Fruit fly (Drosophila melanogaster) whole organism, embryonic: ENCODE results near the gene mRpL10.
A peak's percentile ranks its signal among the peaks of the same experiment; 100 is the strongest.

Experiments used
- Atf-2 ChIP-seq: fragments of 200-800 bp; sonication (Bioruptor generic); optimal IDR thresholded peaks from 2 replicates; lab custom pipeline; 2016; ENCODE audit warnings: missing biosample characterization, missing genetic modification characterization
- CG10267 ChIP-seq: fragments of 200-800 bp; sonication (Bioruptor generic); optimal IDR thresholded peaks from 2 replicates; lab custom pipeline; 2018; ENCODE audit warnings: missing biosample characterization, mild to moderate bottlenecking, missing genetic modification characterization, moderate library complexity
- CG10565 ChIP-seq: fragments of 200-800 bp; sonication (Bioruptor generic); optimal IDR thresholded peaks from 3 replicates; lab custom pipeline; 2016; ENCODE audit warnings: missing biosample characterization, mild to moderate bottlenecking, missing genetic modification characterization
- CG10959 ChIP-seq: fragments of 200-800 bp; sonication (Bioruptor generic); IDR thresholded peaks from 2 replicates; pipeline ENCODE4 v1.3.6; 2022; ENCODE audit warnings: missing biosample characterization, missing genetic modification characterization
- CG12219 ChIP-seq: fragments of 200-800 bp; sonication (Bioruptor generic); optimal IDR thresholded peaks from 3 replicates; lab custom pipeline; 2018; ENCODE audit warnings: missing biosample characterization, mild to moderate bottlenecking, missing genetic modification characterization
- CG12299 ChIP-seq: fragments of 200-800 bp; sonication (Bioruptor generic); optimal IDR thresholded peaks from 2 replicates; lab custom pipeline; 2018; ENCODE audit warnings: missing biosample characterization, mild to moderate bottlenecking, missing genetic modification characterization
- CG13424 ChIP-seq: fragments of 200-800 bp; sonication (Bioruptor generic); optimal IDR thresholded peaks from 2 replicates; lab custom pipeline; 2019; ENCODE audit warnings: missing biosample characterization, mild to moderate bottlenecking, missing genetic modification characterization, moderate library complexity
- CG13894 ChIP-seq: fragments of 200-800 bp; sonication (Bioruptor generic); optimal IDR thresholded peaks from 3 replicates; lab custom pipeline; 2018; ENCODE audit warnings: missing biosample characterization, mild to moderate bottlenecking, missing genetic modification characterization, moderate library complexity
- CG18599 ChIP-seq: fragments of 200-800 bp; sonication (Bioruptor generic); optimal IDR thresholded peaks from 3 replicates; lab custom pipeline; 2017; ENCODE audit warnings: missing biosample characterization, missing genetic modification characterization, mild to moderate bottlenecking, moderate library complexity, missing genetic modification reagents
- CG31441 ChIP-seq: fragments of 200-800 bp; sonication (Bioruptor generic); IDR thresholded peaks from 2 replicates; pipeline ENCODE4 v1.3.6; 2022; ENCODE audit warnings: missing biosample characterization, missing genetic modification characterization
- CG34224 ChIP-seq: fragments of 200-800 bp; sonication (Bioruptor generic); IDR thresholded peaks from 3 replicates; pipeline ENCODE4 v1.3.6; 2022; ENCODE audit warnings: missing biosample characterization, missing genetic modification characterization; ENCODE audit not compliant: partially characterized antibody
- CG3847 ChIP-seq: fragments of 200-800 bp; sonication (Bioruptor generic); IDR thresholded peaks from 2 replicates; pipeline ENCODE4 v1.3.6; 2022; ENCODE audit warnings: missing biosample characterization, missing genetic modification characterization
- CG3995 ChIP-seq: fragments of 200-800 bp; sonication (Bioruptor generic); optimal IDR thresholded peaks from 3 replicates; lab custom pipeline; 2016; ENCODE audit warnings: missing biosample characterization, missing genetic modification characterization
- CG4328 ChIP-seq: fragments of 200-800 bp; sonication (Bioruptor generic); optimal IDR thresholded peaks from 3 replicates; lab custom pipeline; 2017; ENCODE audit warnings: missing biosample characterization, missing genetic modification reagents, missing genetic modification characterization
- CG43689 ChIP-seq: fragments of 200-800 bp; sonication (Bioruptor generic); IDR thresholded peaks from 2 replicates; pipeline ENCODE4 v1.3.6; 2022; ENCODE audit warnings: missing biosample characterization, missing genetic modification characterization
- CG6272 ChIP-seq: fragments of 200-800 bp; sonication (Bioruptor generic); IDR thresholded peaks from 2 replicates; pipeline ENCODE4 v1.3.6; 2022; ENCODE audit warnings: missing biosample characterization, missing genetic modification characterization
- CG9215 ChIP-seq: fragments of 200-800 bp; sonication (Bioruptor generic); IDR thresholded peaks from 2 replicates; pipeline ENCODE4 v1.3.6; 2022; ENCODE audit warnings: missing biosample characterization, missing genetic modification characterization
- CG9797 ChIP-seq: fragments of 200-800 bp; sonication (Bioruptor generic); optimal IDR thresholded peaks from 3 replicates; lab custom pipeline; 2018; ENCODE audit warnings: missing biosample characterization, mild to moderate bottlenecking, missing genetic modification characterization
- Ets65A ChIP-seq: fragments of 200-800 bp; sonication (Bioruptor generic); peaks from one replicate; lab custom pipeline; 2016; ENCODE audit warnings: missing biosample characterization, missing genetic modification characterization
- Fer3 ChIP-seq: fragments of 200-800 bp; sonication (Bioruptor generic); optimal IDR thresholded peaks from 2 replicates; lab custom pipeline; 2018; ENCODE audit warnings: missing biosample characterization, mild to moderate bottlenecking, missing genetic modification characterization, moderate library complexity
- GATAe ChIP-seq: fragments of 200-800 bp; sonication (Bioruptor generic); conservative IDR thresholded peaks from 2 replicates; pipeline ENCODE4 v1.3.6; 2022; ENCODE audit warnings: missing biosample characterization, missing genetic modification characterization
- Hand ChIP-seq: fragments of 200-800 bp; sonication (Bioruptor generic); optimal IDR thresholded peaks from 2 replicates; lab custom pipeline; 2017; ENCODE audit warnings: mild to moderate bottlenecking, missing biosample characterization, missing genetic modification reagents, missing genetic modification characterization
- Hmr ChIP-seq: fragments of 200-800 bp; sonication (Bioruptor generic); optimal IDR thresholded peaks from 3 replicates; lab custom pipeline; 2017; ENCODE audit warnings: mild to moderate bottlenecking, missing biosample characterization, missing genetic modification reagents, missing genetic modification characterization
- Hr3 ChIP-seq: fragments of 200-800 bp; sonication (Bioruptor generic); optimal IDR thresholded peaks from 3 replicates; lab custom pipeline; 2016; ENCODE audit warnings: missing biosample characterization, missing genetic modification characterization
- Lpt ChIP-seq: fragments of >200 bp; optimal IDR thresholded peaks from 2 replicates; lab custom pipeline; 2018; ENCODE audit warnings: missing biosample characterization, missing genetic modification characterization
- Pdp1 ChIP-seq, 2 experiments: fragments of 200-800 bp; sonication (Bioruptor generic); optimal IDR thresholded peaks; 3 replicates each; lab custom pipeline; 2016; ENCODE audit warnings: missing biosample characterization in 2 of 2, missing genetic modification characterization in 2 of 2, mild to moderate bottlenecking in 1 of 2, moderate library complexity in 1 of 2
- Six4 ChIP-seq: fragments of 200-800 bp; sonication (Bioruptor generic); optimal IDR thresholded peaks from 2 replicates; lab custom pipeline; 2016; ENCODE audit warnings: missing biosample characterization, missing genetic modification characterization
- Ssrp ChIP-seq: fragments of 200-800 bp; sonication (Bioruptor generic); optimal IDR thresholded peaks from 2 replicates; lab custom pipeline; 2018; ENCODE audit warnings: missing biosample characterization, mild to moderate bottlenecking, missing genetic modification characterization, moderate library complexity
- YL-1 ChIP-seq: fragments of 200-800 bp; sonication (Bioruptor generic); optimal IDR thresholded peaks from 3 replicates; lab custom pipeline; 2017; ENCODE audit warnings: missing biosample characterization, mild to moderate bottlenecking, missing genetic modification characterization
- abd-A ChIP-seq: fragments of 200-800 bp; sonication (Bioruptor generic); optimal IDR thresholded peaks from 3 replicates; lab custom pipeline; 2019; ENCODE audit warnings: missing biosample characterization, mild to moderate bottlenecking, missing genetic modification characterization, moderate library complexity
- az2 ChIP-seq: fragments of 200-800 bp; sonication (Bioruptor generic); optimal IDR thresholded peaks from 3 replicates; lab custom pipeline; 2016; ENCODE audit warnings: missing biosample characterization, missing genetic modification characterization
- bowl ChIP-seq: fragments of 200-800 bp; sonication (Bioruptor generic); IDR thresholded peaks from 2 replicates; pipeline ENCODE4 v1.3.6; 2022; ENCODE audit warnings: missing biosample characterization, missing genetic modification characterization
- caup ChIP-seq: fragments of 200-800 bp; sonication (Bioruptor generic); optimal IDR thresholded peaks from 3 replicates; lab custom pipeline; 2017; ENCODE audit warnings: missing biosample characterization, mild to moderate bottlenecking, missing genetic modification characterization, moderate library complexity; ENCODE audit not compliant: severe bottlenecking
- dm ChIP-seq: fragments of 200-800 bp; sonication (Bioruptor generic); optimal IDR thresholded peaks from 3 replicates; lab custom pipeline; 2016; ENCODE audit warnings: missing biosample characterization, missing genetic modification characterization
- eyg ChIP-seq: fragments of 200-800 bp; sonication (Bioruptor generic); optimal IDR thresholded peaks from 3 replicates; lab custom pipeline; 2016; ENCODE audit warnings: missing biosample characterization, missing genetic modification characterization
- gce ChIP-seq: fragments of 200-800 bp; sonication (Bioruptor generic); IDR thresholded peaks from 3 replicates; pipeline ENCODE4 v1.3.6; 2022; ENCODE audit warnings: missing biosample characterization, missing genetic modification characterization
- gfzf ChIP-seq: fragments of 200-800 bp; sonication (Bioruptor generic); optimal IDR thresholded peaks from 2 replicates; lab custom pipeline; 2016; ENCODE audit warnings: missing biosample characterization, mild to moderate bottlenecking, missing genetic modification characterization, moderate library complexity
- ham ChIP-seq: fragments of 200-800 bp; sonication (Bioruptor generic); IDR thresholded peaks from 2 replicates; pipeline ENCODE4 v1.3.6; 2022; ENCODE audit warnings: missing biosample characterization, missing genetic modification characterization
- hbn ChIP-seq: fragments of 200-800 bp; sonication (Bioruptor generic); IDR thresholded peaks from 2 replicates; pipeline ENCODE4 v1.3.6; 2022; ENCODE audit warnings: missing biosample characterization, missing genetic modification characterization; ENCODE audit not compliant: partially characterized antibody
- ken ChIP-seq: fragments of 200-800 bp; sonication (Bioruptor generic); IDR thresholded peaks from 3 replicates; pipeline ENCODE4 v1.3.6; 2022; ENCODE audit warnings: missing biosample characterization, missing genetic modification characterization
- lilli ChIP-seq: fragments of 200-800 bp; sonication (Bioruptor generic); optimal IDR thresholded peaks from 3 replicates; lab custom pipeline; 2016; ENCODE audit warnings: missing biosample characterization, missing genetic modification characterization
- lmd ChIP-seq: fragments of 200-800 bp; sonication (Bioruptor generic); IDR thresholded peaks from 2 replicates; pipeline ENCODE4 v1.3.6; 2022; ENCODE audit warnings: missing biosample characterization, missing genetic modification characterization
- mam ChIP-seq: fragments of 200-800 bp; sonication (Bioruptor generic); optimal IDR thresholded peaks from 3 replicates; lab custom pipeline; 2016; ENCODE audit warnings: missing biosample characterization, missing genetic modification characterization
- nerfin-2 ChIP-seq: fragments of 200-800 bp; sonication (Bioruptor generic); IDR thresholded peaks from 2 replicates; pipeline ENCODE4 v1.3.6; 2022; ENCODE audit warnings: missing biosample characterization, missing genetic modification characterization; ENCODE audit not compliant: partially characterized antibody
- salm ChIP-seq: fragments of 200-800 bp; sonication (Bioruptor generic); optimal IDR thresholded peaks from 2 replicates; lab custom pipeline; 2018; ENCODE audit warnings: missing biosample characterization, mild to moderate bottlenecking, missing genetic modification characterization
- trem ChIP-seq: fragments of 200-800 bp; optimal IDR thresholded peaks from 3 replicates; lab custom pipeline; 2019; ENCODE audit warnings: missing biosample characterization, mild to moderate bottlenecking, missing genetic modification characterization, moderate library complexity
- twi ChIP-seq: fragments of 200-800 bp; optimal IDR thresholded peaks from 2 replicates; lab custom pipeline; 2019; ENCODE audit warnings: missing biosample characterization, mild to moderate bottlenecking, missing genetic modification characterization, moderate library complexity
- vvl ChIP-seq: fragments of 200-800 bp; sonication (Bioruptor generic); IDR thresholded peaks from 2 replicates; pipeline ENCODE4 v1.3.6; 2022; ENCODE audit warnings: missing biosample characterization, missing genetic modification characterization

mRpL10 gene

DNA sequence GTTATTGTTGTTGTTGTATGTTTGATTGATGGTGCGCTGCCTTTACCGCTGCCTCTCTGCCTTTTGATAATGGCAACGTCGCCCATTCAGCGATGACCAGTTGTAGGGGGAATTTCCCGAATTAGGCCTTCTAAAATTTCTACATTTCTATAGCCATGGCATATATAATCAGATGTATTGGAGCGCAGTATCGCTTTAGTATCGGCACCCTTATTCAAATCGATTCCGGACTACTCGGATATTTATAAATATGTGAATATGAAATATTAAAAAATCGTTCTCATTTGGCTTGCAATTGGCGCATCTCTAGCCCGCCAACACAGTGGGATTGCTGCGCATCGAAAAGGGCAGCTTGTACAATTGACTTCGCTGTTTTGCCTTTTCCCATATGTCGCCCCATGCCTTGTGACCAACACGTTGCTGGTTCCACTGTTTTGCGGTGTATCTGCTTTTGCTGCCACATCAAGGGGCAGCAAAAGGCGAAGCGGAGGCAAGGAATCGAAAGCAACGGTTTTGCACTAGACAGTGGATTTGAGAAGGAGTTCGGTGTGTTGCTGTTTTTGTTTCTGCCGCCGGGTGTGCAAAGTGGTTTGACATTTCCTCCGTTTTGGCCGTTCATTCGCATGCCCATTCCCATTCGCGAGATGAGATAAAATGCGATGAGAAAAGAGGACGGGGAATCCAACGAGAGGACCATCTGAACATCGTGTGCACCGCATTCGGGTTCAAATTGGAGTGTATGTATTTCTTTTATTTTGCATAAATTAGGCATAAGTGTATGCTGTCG, 21.2 kb downstream of the mRpL10 start (continued):
- 0 out of 2 replicates have a peak, but pooled peaks have one; percentile 7 for TF ChIP-seq CG43689 (GFP tag; lab: Robert Waterston, UW)
- TF ChIP-seq GATAe (GFP tag; lab: Robert Waterston, UW) = no peak
- peak; percentile 59 for TF ChIP-seq Hr3
- peak; percentile 71 for TF ChIP-seq Hmr (GFP tag; lab: Kevin White, UChicago)
- TF ChIP-seq CG13424 = peak; percentile 72
- TF ChIP-seq ken (GFP tag; lab: Robert Waterston, UW) = peak; percentile 58; the same call in 1 of the 3 replicates
- peak; percentile 27 for TF ChIP-seq CG12299 (tag; lab: Kevin White, UChicago)
- peak; percentile 47 for TF ChIP-seq CG12219 (GFP tag; lab: Kevin White, UChicago)
- no peak for TF ChIP-seq CG10565 (GFP tag; lab: Kevin White, UChicago)
- peak; percentile 46 to 58 for TF ChIP-seq Pdp1 (GFP tag; optimal IDR thresholded peaks at IDR 0.05; lab: Kevin White, UChicago)
- peak; percentile 60 for TF ChIP-seq Fer3 (tag; lab: Kevin White, UChicago)
- TF ChIP-seq Ets65A = peak; percentile 81
- TF ChIP-seq nerfin-2 (GFP tag; lab: Robert Waterston, UW) = no peak
- TF ChIP-seq Lpt (GFP tag; lab: Kevin White, UChicago) = no peak
- peak; percentile 76 for TF ChIP-seq lilli
- TF ChIP-seq trem = no peak
- TF ChIP-seq bowl (GFP tag; lab: Robert Waterston, UW) = 0 out of 2 replicates have a peak, but pooled peaks have one; percentile 9
- TF ChIP-seq Six4 = no peak
- TF ChIP-seq CG6272 (GFP tag; lab: Robert Waterston, UW) = peak; percentile 37; the same call in 1 of the 2 replicates
- peak; percentile 49; the same call in 1 of the 2 replicates for TF ChIP-seq vvl (GFP tag; lab: Robert Waterston, UW)
- TF ChIP-seq gce (GFP tag; lab: Robert Waterston, UW) = no peak
- TF ChIP-seq ham (GFP tag; lab: Robert Waterston, UW) = no peak
- TF ChIP-seq az2 = peak; percentile 72
- no peak for TF ChIP-seq abd-A
- peak; percentile 13 for TF ChIP-seq salm (tag; lab: Kevin White, UChicago)
- peak; percentile 5 for TF ChIP-seq CG3995 (GFP tag; lab: Kevin White, UChicago)
- TF ChIP-seq hbn (GFP tag; lab: Robert Waterston, UW) = no peak
- TF ChIP-seq lmd (GFP tag; lab: Robert Waterston, UW) = no peak; the same call in none of the 2 replicates
- TF ChIP-seq CG3847 = peak; percentile 52
- TF ChIP-seq CG10267 (tag; lab: Kevin White, UChicago) = peak; percentile 36
- 0 out of 3 replicates have a peak, but pooled peaks have one; percentile 4 for TF ChIP-seq CG34224 (GFP tag; lab: Robert Waterston, UW)
- TF ChIP-seq eyg (GFP tag; lab: Kevin White, UChicago) = peak; percentile 35
- no peak for TF ChIP-seq gfzf
- TF ChIP-seq CG18599 (GFP tag; lab: Kevin White, UChicago) = peak; percentile 79
- peak; percentile 35 for TF ChIP-seq CG9215
- TF ChIP-seq Atf-2 (GFP tag; lab: Kevin White, UChicago) = peak; percentile 4
- no peak for TF ChIP-seq CG9797 (GFP tag; lab: Kevin White, UChicago)
- TF ChIP-seq dm (GFP tag; lab: Kevin White, UChicago) = peak; percentile 27
- peak; percentile 60 for TF ChIP-seq mam (GFP tag; lab: Kevin White, UChicago)
- 0 out of 2 replicates have a peak, but pooled peaks have one; percentile 21 for TF ChIP-seq CG10959 (GFP tag; lab: Robert Waterston, UW)
- no peak for TF ChIP-seq CG31441 (GFP tag; lab: Robert Waterston, UW)
- peak; percentile 82 for TF ChIP-seq CG13894 (tag; lab: Kevin White, UChicago)
- TF ChIP-seq twi = peak; percentile 14
- TF ChIP-seq Ssrp (tag; lab: Kevin White, UChicago) = peak; percentile 63
- peak; percentile 66 for TF ChIP-seq Hand (GFP tag; lab: Kevin White, UChicago)
- TF ChIP-seq caup = peak; percentile 45
- no peak for TF ChIP-seq CG4328 (GFP tag; lab: Kevin White, UChicago)
- TF ChIP-seq YL-1 (GFP tag; lab: Kevin White, UChicago) = peak; percentile 7
